Fruit fly (Drosophila melanogaster) whole organism, prepupa: Measurements from ENCODE around the gene CG12003.

ENCODE experiments used
- CG11762 ChIP-seq: fragments of 200-800 bp; sonication (Bioruptor generic); optimal IDR thresholded peaks from 3 replicates; lab custom pipeline; 2016; ENCODE audit warnings: missing biosample characterization, missing genetic modification characterization; ENCODE audit not compliant: insufficient read depth
- CG32006 ChIP-seq: fragments of 200-800 bp; sonication (Bioruptor generic); optimal IDR thresholded peaks from 3 replicates; lab custom pipeline; 2017; ENCODE audit warnings: missing biosample characterization, mild to moderate bottlenecking, missing genetic modification characterization
- CG4318 ChIP-seq: fragments of 200-800 bp; sonication (Bioruptor generic); optimal IDR thresholded peaks from 3 replicates; lab custom pipeline; 2017; ENCODE audit warnings: missing biosample characterization, mild to moderate bottlenecking, missing genetic modification characterization
- CG6276 ChIP-seq: fragments of 200-800 bp; sonication (Bioruptor generic); optimal IDR thresholded peaks from 2 replicates; lab custom pipeline; 2017; ENCODE audit warnings: missing biosample characterization, mild to moderate bottlenecking, missing genetic modification characterization
- CG7368 ChIP-seq: fragments of 200-800 bp; sonication (Bioruptor generic); optimal IDR thresholded peaks from 3 replicates; lab custom pipeline; 2016; ENCODE audit warnings: missing biosample characterization, missing genetic modification characterization
- CG8632 ChIP-seq: fragments of 200-800 bp; sonication (Bioruptor generic); optimal IDR thresholded peaks from 3 replicates; lab custom pipeline; 2016; ENCODE audit warnings: missing biosample characterization, missing genetic modification characterization
- Eip75B ChIP-seq: fragments of 200-800 bp; sonication (Bioruptor generic); optimal IDR thresholded peaks from 3 replicates; lab custom pipeline; 2016; ENCODE audit warnings: missing biosample characterization, missing genetic modification characterization
- Gug ChIP-seq: fragments of 200-800 bp; sonication (Bioruptor generic); IDR thresholded peaks from 2 replicates; pipeline ENCODE4 v1.3.6; 2022; ENCODE audit warnings: missing biosample characterization, missing genetic modification characterization
- Lpt ChIP-seq: fragments of 200-800 bp; sonication (Bioruptor generic); optimal IDR thresholded peaks from 3 replicates; lab custom pipeline; 2016; ENCODE audit warnings: missing biosample characterization, missing genetic modification characterization
- Sox102F ChIP-seq: fragments of 200-800 bp; sonication (Bioruptor generic); optimal IDR thresholded peaks from 2 replicates; lab custom pipeline; 2016; ENCODE audit warnings: missing biosample characterization, mild to moderate bottlenecking, missing genetic modification characterization
- acj6 ChIP-seq: fragments of 200-800 bp; sonication (Bioruptor generic); optimal IDR thresholded peaks from 3 replicates; lab custom pipeline; 2016; ENCODE audit warnings: missing biosample characterization, missing genetic modification characterization
- fd85E ChIP-seq: fragments of 200-800 bp; sonication (Bioruptor generic); optimal IDR thresholded peaks from 3 replicates; lab custom pipeline; 2016; ENCODE audit warnings: missing biosample characterization, missing genetic modification characterization
- topi ChIP-seq: fragments of 200-800 bp; sonication (Bioruptor generic); optimal IDR thresholded peaks from 3 replicates; lab custom pipeline; 2016; ENCODE audit warnings: missing biosample characterization, missing genetic modification characterization

- TF ChIP-seq Eip75B (GFP tag; lab: Kevin White, UChicago) (no peak), CG4318 (GFP tag; lab: Kevin White, UChicago) (no peak), CG32006 (no peak), CG8632 (GFP tag; lab: Kevin White, UChicago) (no peak), fd85E (GFP tag; lab: Kevin White, UChicago) (no peak), topi (GFP tag; lab: Kevin White, UChicago) (no peak), CG11762 (GFP tag; lab: Kevin White, UChicago) (peak; percentile 40), Lpt (GFP tag; lab: Kevin White, UChicago) (no peak), Sox102F (GFP tag; lab: Kevin White, UChicago) (no peak), Gug (no peak), CG6276 (GFP tag; lab: Kevin White, UChicago) (peak; percentile 48), acj6 (GFP tag; lab: Kevin White, UChicago) (no peak), CG7368 (GFP tag; lab: Kevin White, UChicago) (no peak)
Measured at dm6 chr3L:1518715-1519603, 46.2 kb upstream of the CG12003 start.
